Fruit fly (Drosophila melanogaster): ENCODE measurements around the gene CG13004.

CG13004 gene

DNA sequence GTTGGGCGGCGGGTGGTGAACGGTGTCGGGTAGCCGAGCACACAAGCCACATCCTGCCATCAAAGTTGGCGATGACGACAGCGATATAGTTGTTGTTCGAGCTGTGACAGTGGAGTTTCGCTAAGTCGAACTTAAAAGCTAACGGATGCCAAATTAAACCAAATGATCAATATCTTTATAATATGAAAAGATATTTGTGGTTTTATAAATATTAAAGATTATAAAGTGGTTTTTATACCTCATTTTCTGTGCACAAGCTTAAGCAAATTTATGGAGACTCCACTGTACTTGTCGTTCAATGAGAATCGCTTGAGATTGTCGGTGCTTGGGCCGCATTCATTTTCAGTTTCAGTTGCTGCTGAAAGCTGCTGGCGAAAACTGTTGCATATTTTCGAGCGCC is 13.2 kb downstream of the CG13004 start (continued):
- TF ChIP-seq D (optimal IDR thresholded peaks at IDR 0.05) (no peak), D (GFP tag; optimal IDR thresholded peaks at IDR 0.05) (peak; percentile 13), jing (GFP tag; optimal IDR thresholded peaks at IDR 0.05) (no peak), CG3726 (GFP tag; IDR thresholded peaks at IDR 0.05) (no peak), CG7987 (GFP tag; optimal IDR thresholded peaks at IDR 0.05) (no peak), Mad (GFP tag; optimal IDR thresholded peaks at IDR 0.05) (no peak), Adf1 (GFP tag; IDR thresholded peaks at IDR 0.05) (no peak), Pdp1 (GFP tag; optimal IDR thresholded peaks at IDR 0.05) (peak in 1 of 2 experiments; percentile 8), CG11504 (tag; optimal IDR thresholded peaks at IDR 0.05) (peak; percentile 77), CG18599 (GFP tag; optimal IDR thresholded peaks at IDR 0.05) (peak; percentile 58), dpn (GFP tag; optimal IDR thresholded peaks at IDR 0.05) (peak in 1 of 2 experiments; percentile 23), luna (GFP tag; optimal IDR thresholded peaks at IDR 0.05) (no peak), CG8359 (GFP tag; optimal IDR thresholded peaks at IDR 0.05; ENCODE audit: borderline replicate concordance) (no peak), Hsf (GFP tag; optimal IDR thresholded peaks at IDR 0.05) (peak; percentile 15), CG32532 (GFP tag; IDR thresholded peaks at IDR 0.05) (peak; percentile 44; the same call in 1 of the 2 replicates), ems (GFP tag; optimal IDR thresholded peaks at IDR 0.05) (no peak), pros (GFP tag; optimal IDR thresholded peaks at IDR 0.05) (no peak), Spps (tag; optimal IDR thresholded peaks at IDR 0.05) (no peak), CG13123 (GFP tag; optimal IDR thresholded peaks at IDR 0.05) (no peak), kni (GFP tag; optimal IDR thresholded peaks at IDR 0.05) (no peak), twi (tag; optimal IDR thresholded peaks at IDR 0.05) (no peak), Dad (GFP tag; optimal IDR thresholded peaks at IDR 0.05) (no peak), lbe (GFP tag; optimal IDR thresholded peaks at IDR 0.05) (no peak), CG4360 (GFP tag; IDR thresholded peaks at IDR 0.05) (no peak), HHEX (GFP tag; optimal IDR thresholded peaks at IDR 0.05) (peak; percentile 29), CG15479 (GFP tag; optimal IDR thresholded peaks at IDR 0.05) (no peak), zen2 (GFP tag; IDR thresholded peaks at IDR 0.05; ENCODE audit: partially characterized antibody) (no peak), HLH3B (GFP tag; IDR thresholded peaks at IDR 0.05) (peak; percentile 72), CG8944 (GFP tag; optimal IDR thresholded peaks at IDR 0.05) (no peak), CG6175 (GFP tag; IDR thresholded peaks at IDR 0.05) (no peak), sr (GFP tag; IDR thresholded peaks at IDR 0.05) (no peak), CG14965 (GFP tag; optimal IDR thresholded peaks at IDR 0.05; ENCODE audit: borderline replicate concordance) (no peak), CG15696 (tag; optimal IDR thresholded peaks at IDR 0.05) (no peak), Ets65A (GFP tag) (no peak), knrl (GFP tag; IDR thresholded peaks at IDR 0.05; ENCODE audit: partially characterized antibody) (no peak), usp (GFP tag; optimal IDR thresholded peaks at IDR 0.05) (no peak), vnd (GFP tag; IDR thresholded peaks at IDR 0.05; ENCODE audit: partially characterized antibody) (no peak), hkb (optimal IDR thresholded peaks at IDR 0.05) (no peak), hkb (GFP tag; IDR thresholded peaks at IDR 0.05) (peak; percentile 78), az2 (GFP tag; optimal IDR thresholded peaks at IDR 0.05) (peak; percentile 57), CG1832 (GFP tag; optimal IDR thresholded peaks at IDR 0.05) (no peak), nerfin-1 (tag; optimal IDR thresholded peaks at IDR 0.05) (peak; percentile 1), wek (GFP tag; optimal IDR thresholded peaks at IDR 0.05) (no peak), Sry-δ (GFP tag; optimal IDR thresholded peaks at IDR 0.05) (no peak), CG7786 (GFP tag; optimal IDR thresholded peaks at IDR 0.05) (no peak), Hmr (GFP tag; optimal IDR thresholded peaks at IDR 0.05) (peak; percentile 41), Max (GFP tag; optimal IDR thresholded peaks at IDR 0.05) (no peak), Xbp1 (GFP tag; optimal IDR thresholded peaks at IDR 0.05) (peak; percentile 46), Dref (GFP tag; IDR thresholded peaks at IDR 0.05) (no peak), CG7271 (tag; optimal IDR thresholded peaks at IDR 0.05) (no peak), CG8765 (GFP tag; IDR thresholded peaks at IDR 0.05) (no peak), HLHmδ (GFP tag; optimal IDR thresholded peaks at IDR 0.05) (no peak)

Measured in whole organism, embryonic.